Fruit fly (Drosophila melanogaster) whole organism: ENCODE measurements around the gene CG17027.

ENCODE experiments used
- CG8478 ChIP-seq: fragments of >200 bp; optimal IDR thresholded peaks from 2 replicates; lab custom pipeline; 2018; ENCODE audit warnings: inconsistent platforms
- Dll ChIP-seq: fragments of >200 bp; optimal IDR thresholded peaks from 2 replicates; lab custom pipeline; 2017
- EcR ChIP-seq, 2 experiments: fragments of >200 bp; optimal IDR thresholded peaks; 2 replicates each; lab custom pipeline; 2017; ENCODE audit warnings: missing biosample characterization in 2 of 2, missing genetic modification characterization in 2 of 2, missing genetic modification reagents in 2 of 2
- pan ChIP-seq: fragments of >200 bp; optimal IDR thresholded peaks from 2 replicates; lab custom pipeline; 2017
- psq ChIP-seq: fragments of >200 bp; optimal IDR thresholded peaks from 2 replicates; lab custom pipeline; 2017
- usp ChIP-seq: fragments of >200 bp; optimal IDR thresholded peaks from 2 replicates; lab custom pipeline; 2017; ENCODE audit warnings: missing biosample characterization, missing genetic modification characterization, mixed read lengths

CG17027 gene

dm6 chr3L:15974166-15974565 lies 5.7 kb upstream of the CG17027 start:
- no peak for TF ChIP-seq usp (GFP tag; lab: Kevin White, UChicago)
- TF ChIP-seq psq, result no peak
- no peak for TF ChIP-seq EcR (GFP tag; optimal IDR thresholded peaks at IDR 0.05; lab: Kevin White, UChicago)
- TF ChIP-seq pan (lab: Kevin White, UChicago), result no peak
- TF ChIP-seq Dll, result no peak
- TF ChIP-seq CG8478, result no peak

dm6 chr3L:15975068-15975467 lies 4.8 kb upstream of the CG17027 start, which contains the start of gene CG17026:
TSS of gene CG17026 (plus strand) at chr3L:15975368.
- TF ChIP-seq psq (no peak), Dll (no peak), usp (GFP tag; lab: Kevin White, UChicago) (no peak), pan (lab: Kevin White, UChicago) (no peak), CG8478 (no peak)

dm6 chr3L:15976758-15977157 lies 3.1 kb upstream of the CG17027 start, which contains the start of gene CG17029:
TSS of gene CG17029 (plus strand) at chr3L:15976870.
- TF ChIP-seq usp (GFP tag; lab: Kevin White, UChicago) (no peak), EcR (GFP tag; optimal IDR thresholded peaks at IDR 0.05; lab: Kevin White, UChicago) (no peak), pan (lab: Kevin White, UChicago) (no peak), psq (no peak), Dll (no peak), CG8478 (no peak)

- TF ChIP-seq psq, result no peak
- no peak for TF ChIP-seq pan (lab: Kevin White, UChicago)
- TF ChIP-seq EcR (GFP tag; optimal IDR thresholded peaks at IDR 0.05; lab: Kevin White, UChicago), result no peak
- TF ChIP-seq CG8478, result no peak
- no peak for TF ChIP-seq Dll
- no peak for TF ChIP-seq usp (GFP tag; lab: Kevin White, UChicago)
Observed at dm6 chr3L:15977565-15977964, 2.3 kb upstream of the CG17027 start.

- TF ChIP-seq CG8478, result no peak
- no peak for TF ChIP-seq Dll
Observed at dm6 chr3L:15978224-15978623, 1.7 kb upstream of the CG17027 start, which contains the start of gene CG17028. TSS of gene CG17028 (plus strand) at chr3L:15978524.

- TF ChIP-seq usp (GFP tag; lab: Kevin White, UChicago) (no peak), EcR (GFP tag; optimal IDR thresholded peaks at IDR 0.05; lab: Kevin White, UChicago) (no peak), pan (lab: Kevin White, UChicago) (no peak), CG8478 (no peak), Dll (no peak), psq (no peak)
Observed at dm6 chr3L:15979240-15979639, 660 bp upstream of the CG17027 start.

- TF ChIP-seq Dll (no peak), CG8478 (no peak), pan (lab: Kevin White, UChicago) (no peak), psq (no peak), usp (GFP tag; lab: Kevin White, UChicago) (no peak), EcR (GFP tag; optimal IDR thresholded peaks at IDR 0.05; lab: Kevin White, UChicago) (no peak)
Observed at dm6 chr3L:15981403-15981802, 1.5 kb downstream of the CG17027 start.

- no peak for TF ChIP-seq pan (lab: Kevin White, UChicago)
- TF ChIP-seq psq, result no peak
- TF ChIP-seq EcR (GFP tag; optimal IDR thresholded peaks at IDR 0.05; lab: Kevin White, UChicago), result no peak
Observed at dm6 chr3L:15982148-15982547, 2.2 kb downstream of the CG17027 start.

dm6 chr3L:15982783-15983432 lies 3.0 kb downstream of the CG17027 start, which contains the start of the genes brm and Arl1:
TSS of gene brm (minus strand) at chr3L:15982869.
TSS of gene Arl1 (plus strand) at chr3L:15983135.
- TF ChIP-seq usp (GFP tag; lab: Kevin White, UChicago) (no peak), pan (lab: Kevin White, UChicago) (no peak), EcR (GFP tag; optimal IDR thresholded peaks at IDR 0.05; lab: Kevin White, UChicago) (no peak), CG8478 (no peak), psq (no peak), Dll (no peak)

- TF ChIP-seq CG8478, result no peak
- no peak for TF ChIP-seq pan (lab: Kevin White, UChicago)
- TF ChIP-seq psq, result no peak
- TF ChIP-seq EcR (GFP tag; optimal IDR thresholded peaks at IDR 0.05; lab: Kevin White, UChicago), result no peak
- TF ChIP-seq Dll, result no peak
Observed at dm6 chr3L:15987635-15988034, 7.7 kb downstream of the CG17027 start, which contains the start of gene PolD1. TSS of gene PolD1 (minus strand) at chr3L:15987815.

- no peak for TF ChIP-seq usp (GFP tag; lab: Kevin White, UChicago)
- TF ChIP-seq EcR (GFP tag; optimal IDR thresholded peaks at IDR 0.05; lab: Kevin White, UChicago), result no peak
- no peak for TF ChIP-seq pan (lab: Kevin White, UChicago)
Observed at dm6 chr3L:15988039-15988546, 8.2 kb downstream of the CG17027 start, which contains the start of gene Hip14. TSS of gene Hip14 (plus strand) at chr3L:15988236.

dm6 chr3L:15996019-15996418 lies 16.1 kb downstream of the CG17027 start:
- no peak for TF ChIP-seq CG8478
- no peak for TF ChIP-seq EcR (GFP tag; optimal IDR thresholded peaks at IDR 0.05; lab: Kevin White, UChicago)
- no peak for TF ChIP-seq Dll
- TF ChIP-seq psq, result no peak
- TF ChIP-seq pan (lab: Kevin White, UChicago), result no peak
- no peak for TF ChIP-seq usp (GFP tag; lab: Kevin White, UChicago)

dm6 chr3L:15998217-15998616 lies 18.3 kb downstream of the CG17027 start:
- TF ChIP-seq CG8478 (no peak), Dll (no peak), psq (no peak), pan (lab: Kevin White, UChicago) (no peak), usp (GFP tag; lab: Kevin White, UChicago) (no peak), EcR (GFP tag; optimal IDR thresholded peaks at IDR 0.05; lab: Kevin White, UChicago) (no peak)
